Worm (Caenorhabditis elegans): Measurements from ENCODE around the gene F52E1.5.

DNA sequence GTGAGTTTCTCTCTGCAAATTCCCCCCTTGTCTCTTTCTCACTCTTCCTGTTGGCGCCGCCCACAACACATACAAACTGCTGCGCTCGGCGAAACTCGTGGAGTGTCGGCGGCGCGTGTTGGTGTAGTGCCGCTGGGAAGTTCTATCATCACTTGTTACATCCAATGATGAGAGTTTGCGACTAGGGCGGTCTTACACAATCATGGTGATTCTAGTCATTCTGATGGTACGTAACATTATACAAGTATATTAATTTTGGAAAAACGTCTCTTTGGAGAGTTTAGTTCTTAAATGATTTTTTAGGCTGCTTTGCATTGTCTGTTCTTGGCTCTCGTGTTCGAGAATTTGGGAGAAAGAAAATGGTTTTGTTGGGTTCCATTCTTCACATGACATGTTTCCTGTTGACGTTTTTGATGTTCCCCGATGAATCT is 30.3 kb upstream of the F52E1.5 start:
- TF ChIP-seq flh-1 (GFP tag; optimal IDR thresholded peaks at IDR 0.05): no peak
- TF ChIP-seq zip-8 (tag; optimal IDR thresholded peaks at IDR 0.05): no peak
- no peak for TF ChIP-seq nhr-237 (tag; optimal IDR thresholded peaks at IDR 0.05)
- no peak for TF ChIP-seq bed-3 (GFP tag; optimal IDR thresholded peaks at IDR 0.05)
- TF ChIP-seq elt-3 (tag; optimal IDR thresholded peaks at IDR 0.05): no peak
- TF ChIP-seq ceh-43 (GFP tag; optimal IDR thresholded peaks at IDR 0.05): no peak
- TF ChIP-seq cnd-1 (tag; optimal IDR thresholded peaks at IDR 0.05): no peak
- no peak for TF ChIP-seq unc-39 (tag; optimal IDR thresholded peaks at IDR 0.05)
- no peak for TF ChIP-seq snpc-4 (tag; optimal IDR thresholded peaks at IDR 0.05)

All from whole organism, mixed stage, embryonic.